Worm (Caenorhabditis elegans) whole organism, midembryonic: ENCODE measurements around the gene C45B2.1.

Experiments used
- T22C8.4 ChIP-seq: fragments of 200-800 bp; sonication (Bioruptor generic); IDR thresholded peaks from 2 replicates; pipeline ENCODE4 v1.3.6; 2022; ENCODE audit warnings: missing genetic modification characterization, missing compliant biosample characterization
- cog-1 ChIP-seq: sonication (generic microtip); optimal IDR thresholded peaks from 2 replicates; lab custom pipeline; 2016; ENCODE audit warnings: missing genetic modification characterization, missing compliant biosample characterization
- flt-1 ChIP-seq: fragments of 200-800 bp; sonication (Bioruptor generic); IDR thresholded peaks from 2 replicates; pipeline ENCODE4 v1.3.6; 2022; ENCODE audit warnings: missing genetic modification characterization, missing compliant biosample characterization
- klf-2 ChIP-seq: fragments of 200-800 bp; sonication (Bioruptor generic); conservative IDR thresholded peaks from 2 replicates; pipeline ENCODE4 v1.3.6; 2022; ENCODE audit warnings: missing genetic modification reagents, missing genetic modification characterization, missing compliant biosample characterization
- med-1 ChIP-seq: sonication (generic microtip); optimal IDR thresholded peaks from 2 replicates; lab custom pipeline; 2017; ENCODE audit warnings: missing genetic modification characterization, mild to moderate bottlenecking, missing compliant biosample characterization, antibody characterized with exemption, missing genetic modification reagents; ENCODE audit not compliant: insufficient read depth
- ref-1 ChIP-seq: fragments of 200-800 bp; sonication (Bioruptor generic); conservative IDR thresholded peaks from 2 replicates; pipeline ENCODE4 v1.3.6; 2022; ENCODE audit warnings: missing genetic modification reagents, missing genetic modification characterization, missing compliant biosample characterization
- tab-1 ChIP-seq: fragments of 200-800 bp; sonication (Bioruptor generic); IDR thresholded peaks from 2 replicates; pipeline ENCODE4 v1.3.6; 2022; ENCODE audit warnings: missing genetic modification characterization, missing compliant biosample characterization
- ztf-23 ChIP-seq: fragments of 200-800 bp; sonication (Bioruptor generic); IDR thresholded peaks from 2 replicates; pipeline ENCODE4 v1.3.6; 2022; ENCODE audit warnings: missing genetic modification reagents, missing genetic modification characterization, missing compliant biosample characterization
- ztf-29 ChIP-seq: fragments of 200-800 bp; sonication (Bioruptor generic); IDR thresholded peaks from 2 replicates; pipeline ENCODE4 v1.3.6; 2022; ENCODE audit warnings: missing genetic modification reagents, missing genetic modification characterization, missing compliant biosample characterization

Gene C45B2.1

ce11 chrX:6103297-6103696 lies 17.4 kb downstream of the C45B2.1 start, which contains the start of gene C15H9.11:
Gene C15H9.11 (minus strand): TSS chrX:6103397.
- no peak for TF ChIP-seq flt-1
- TF ChIP-seq ztf-29, result no peak
- TF ChIP-seq tab-1 (GFP tag; lab: Robert Waterston, UW), result no peak
- no peak for TF ChIP-seq T22C8.4 (GFP tag; lab: Robert Waterston, UW)
- no peak for TF ChIP-seq cog-1
- no peak for TF ChIP-seq med-1 (GFP tag; lab: Kevin White, UChicago)
- TF ChIP-seq klf-2 (GFP tag; lab: Robert Waterston, UW), result no peak
- no peak for TF ChIP-seq ref-1 (GFP tag; lab: Robert Waterston, UW)
- no peak for TF ChIP-seq ztf-23 (GFP tag; lab: Robert Waterston, UW)

ce11 chrX:6107962-6108361 lies 22.0 kb downstream of the C45B2.1 start:
- TF ChIP-seq ref-1 (GFP tag; lab: Robert Waterston, UW), result no peak
- TF ChIP-seq klf-2 (GFP tag; lab: Robert Waterston, UW), result no peak
- TF ChIP-seq T22C8.4 (GFP tag; lab: Robert Waterston, UW), result no peak
- no peak for TF ChIP-seq med-1 (GFP tag; lab: Kevin White, UChicago)
- no peak for TF ChIP-seq ztf-29

- TF ChIP-seq ztf-23 (GFP tag; lab: Robert Waterston, UW), result no peak
- no peak for TF ChIP-seq med-1 (GFP tag; lab: Kevin White, UChicago)
- no peak for TF ChIP-seq klf-2 (GFP tag; lab: Robert Waterston, UW)
- no peak for TF ChIP-seq T22C8.4 (GFP tag; lab: Robert Waterston, UW)
- no peak for TF ChIP-seq tab-1 (GFP tag; lab: Robert Waterston, UW)
- no peak for TF ChIP-seq ref-1 (GFP tag; lab: Robert Waterston, UW)
- TF ChIP-seq flt-1, result no peak
- TF ChIP-seq ztf-29, result no peak
- TF ChIP-seq cog-1, result no peak
These were observed 23.4 kb downstream of the C45B2.1 start, which contains the start of gene kynu-1 for ce11 chrX:6109288-6109770. Gene kynu-1 (minus strand): TSS chrX:6109338.

- TF ChIP-seq T22C8.4 (GFP tag; lab: Robert Waterston, UW) (no peak), cog-1 (no peak), ztf-23 (GFP tag; lab: Robert Waterston, UW) (no peak)
These were observed 26.9 kb downstream of the C45B2.1 start, which contains the start of gene prx-3 for ce11 chrX:6112817-6113216. Gene prx-3 (minus strand): TSS chrX:6112917.

ce11 chrX:6115502-6115901 lies 29.6 kb downstream of the C45B2.1 start, which contains the start of gene C15H9.3:
Gene C15H9.3 (plus strand): TSS chrX:6115802.
- TF ChIP-seq ztf-29, result no peak
- no peak for TF ChIP-seq T22C8.4 (GFP tag; lab: Robert Waterston, UW)
- TF ChIP-seq cog-1, result no peak
- TF ChIP-seq ref-1 (GFP tag; lab: Robert Waterston, UW), result no peak
- TF ChIP-seq ztf-23 (GFP tag; lab: Robert Waterston, UW), result no peak
- no peak for TF ChIP-seq med-1 (GFP tag; lab: Kevin White, UChicago)
- no peak for TF ChIP-seq klf-2 (GFP tag; lab: Robert Waterston, UW)
- no peak for TF ChIP-seq flt-1
- TF ChIP-seq tab-1 (GFP tag; lab: Robert Waterston, UW), result no peak

- no peak for TF ChIP-seq cog-1
- no peak for TF ChIP-seq flt-1
- TF ChIP-seq med-1 (GFP tag; lab: Kevin White, UChicago), result no peak
- no peak for TF ChIP-seq klf-2 (GFP tag; lab: Robert Waterston, UW)
- no peak for TF ChIP-seq T22C8.4 (GFP tag; lab: Robert Waterston, UW)
- no peak for TF ChIP-seq ztf-29
- TF ChIP-seq ref-1 (GFP tag; lab: Robert Waterston, UW), result no peak
- no peak for TF ChIP-seq tab-1 (GFP tag; lab: Robert Waterston, UW)
- no peak for TF ChIP-seq ztf-23 (GFP tag; lab: Robert Waterston, UW)
These were observed 32.3 kb downstream of the C45B2.1 start, which contains the start of gene C15H9.2 for ce11 chrX:6118086-6118825. Gene C15H9.2 (plus strand): TSS chrX:6118526.

- TF ChIP-seq tab-1 (GFP tag; lab: Robert Waterston, UW) (no peak), ztf-29 (no peak), med-1 (GFP tag; lab: Kevin White, UChicago) (no peak), klf-2 (GFP tag; lab: Robert Waterston, UW) (no peak), ref-1 (GFP tag; lab: Robert Waterston, UW) (no peak), cog-1 (no peak)
These were observed 35.4 kb downstream of the C45B2.1 start for ce11 chrX:6121279-6121678.

ce11 chrX:6122026-6122425 lies 36.1 kb downstream of the C45B2.1 start, which contains the start of gene nnt-1:
Gene nnt-1 (plus strand): TSS chrX:6122311.
- TF ChIP-seq ztf-23 (GFP tag; lab: Robert Waterston, UW) (no peak), ref-1 (GFP tag; lab: Robert Waterston, UW) (no peak), cog-1 (no peak), T22C8.4 (GFP tag; lab: Robert Waterston, UW) (no peak), ztf-29 (no peak), flt-1 (no peak), med-1 (GFP tag; lab: Kevin White, UChicago) (no peak), tab-1 (GFP tag; lab: Robert Waterston, UW) (no peak), klf-2 (GFP tag; lab: Robert Waterston, UW) (no peak)

- TF ChIP-seq ref-1 (GFP tag; lab: Robert Waterston, UW) (no peak), flt-1 (no peak), med-1 (GFP tag; lab: Kevin White, UChicago) (no peak), ztf-29 (no peak), T22C8.4 (GFP tag; lab: Robert Waterston, UW) (no peak), klf-2 (GFP tag; lab: Robert Waterston, UW) (no peak), tab-1 (GFP tag; lab: Robert Waterston, UW) (no peak), cog-1 (no peak), ztf-23 (GFP tag; lab: Robert Waterston, UW) (no peak)
These were observed 42.3 kb downstream of the C45B2.1 start, which contains the start of gene C15H9.9 for ce11 chrX:6128225-6128686. Gene C15H9.9 (minus strand): TSS chrX:6128275.
